Fruit fly (Drosophila melanogaster): Measurements from ENCODE around the gene Lar.

The Lar gene

dm6 chr2L:19586436-19587333 lies at the start of gene Lar:
Lar (plus strand) TSS chr2L:19586623.
- TF ChIP-seq usp (GFP tag; optimal IDR thresholded peaks at IDR 0.05) = no peak
- TF ChIP-seq Dll (optimal IDR thresholded peaks at IDR 0.05) = no peak
- TF ChIP-seq pan (optimal IDR thresholded peaks at IDR 0.05) = no peak
- no peak for TF ChIP-seq psq (optimal IDR thresholded peaks at IDR 0.05)
- TF ChIP-seq CG8478 (optimal IDR thresholded peaks at IDR 0.05) = no peak
- no peak for TF ChIP-seq EcR (GFP tag; optimal IDR thresholded peaks at IDR 0.05)

dm6 chr2L:19537779-19538456 lies 48.5 kb upstream of the Lar start, which contains the start of gene CG13082:
CG13082 (plus strand) TSS chr2L:19538425.
- no peak for TF ChIP-seq CG8478 (optimal IDR thresholded peaks at IDR 0.05)
- no peak for TF ChIP-seq usp (GFP tag; optimal IDR thresholded peaks at IDR 0.05)
- TF ChIP-seq EcR (GFP tag; optimal IDR thresholded peaks at IDR 0.05) = no peak
- no peak for TF ChIP-seq pan (optimal IDR thresholded peaks at IDR 0.05)
- TF ChIP-seq psq (optimal IDR thresholded peaks at IDR 0.05) = no peak
- no peak for TF ChIP-seq Dll (optimal IDR thresholded peaks at IDR 0.05)

- TF ChIP-seq usp (GFP tag; optimal IDR thresholded peaks at IDR 0.05) (no peak), EcR (GFP tag; optimal IDR thresholded peaks at IDR 0.05) (peak in 1 of 2 experiments; percentile 42), psq (optimal IDR thresholded peaks at IDR 0.05) (no peak), pan (optimal IDR thresholded peaks at IDR 0.05) (no peak), CG8478 (optimal IDR thresholded peaks at IDR 0.05) (no peak), Dll (optimal IDR thresholded peaks at IDR 0.05) (no peak)
Observed at dm6 chr2L:19540307-19540706, 46.1 kb upstream of the Lar start, which contains the start of gene CG13081. CG13081 (plus strand) TSS chr2L:19540607.

dm6 chr2L:19542268-19542773 lies 44.1 kb upstream of the Lar start:
- TF ChIP-seq Dll (optimal IDR thresholded peaks at IDR 0.05) (no peak), CG8478 (optimal IDR thresholded peaks at IDR 0.05) (no peak), EcR (GFP tag; optimal IDR thresholded peaks at IDR 0.05) (no peak), pan (optimal IDR thresholded peaks at IDR 0.05) (no peak), usp (GFP tag; optimal IDR thresholded peaks at IDR 0.05) (no peak), psq (optimal IDR thresholded peaks at IDR 0.05) (no peak)

- TF ChIP-seq Dll (optimal IDR thresholded peaks at IDR 0.05) (no peak), psq (optimal IDR thresholded peaks at IDR 0.05) (no peak), CG8478 (optimal IDR thresholded peaks at IDR 0.05) (no peak), usp (GFP tag; optimal IDR thresholded peaks at IDR 0.05) (no peak), EcR (GFP tag; optimal IDR thresholded peaks at IDR 0.05) (no peak), pan (optimal IDR thresholded peaks at IDR 0.05) (no peak)
Observed at dm6 chr2L:19543010-19543564, 43.3 kb upstream of the Lar start.

dm6 chr2L:19546869-19547710 lies 39.3 kb upstream of the Lar start, which contains the start of gene CG10337:
CG10337 (minus strand) TSS chr2L:19546959.
- TF ChIP-seq pan (optimal IDR thresholded peaks at IDR 0.05) = no peak
- TF ChIP-seq psq (optimal IDR thresholded peaks at IDR 0.05) = no peak
- TF ChIP-seq EcR (GFP tag; optimal IDR thresholded peaks at IDR 0.05) = no peak
- TF ChIP-seq CG8478 (optimal IDR thresholded peaks at IDR 0.05) = no peak
- no peak for TF ChIP-seq usp (GFP tag; optimal IDR thresholded peaks at IDR 0.05)
- no peak for TF ChIP-seq Dll (optimal IDR thresholded peaks at IDR 0.05)

- TF ChIP-seq psq (optimal IDR thresholded peaks at IDR 0.05) (no peak), Dll (optimal IDR thresholded peaks at IDR 0.05) (no peak), EcR (GFP tag; optimal IDR thresholded peaks at IDR 0.05) (no peak), CG8478 (optimal IDR thresholded peaks at IDR 0.05) (no peak), usp (GFP tag; optimal IDR thresholded peaks at IDR 0.05) (no peak), pan (optimal IDR thresholded peaks at IDR 0.05) (no peak)
Observed at dm6 chr2L:19548158-19548557, 38.3 kb upstream of the Lar start, which contains the start of gene Tep4. Tep4 (plus strand) TSS chr2L:19548507.

- peak in 1 of 2 experiments; percentile 73 for TF ChIP-seq EcR (GFP tag; optimal IDR thresholded peaks at IDR 0.05)
- TF ChIP-seq Dll (optimal IDR thresholded peaks at IDR 0.05) = no peak
Observed at dm6 chr2L:19549412-19549811, 37.0 kb upstream of the Lar start.

- TF ChIP-seq Dll (optimal IDR thresholded peaks at IDR 0.05) (no peak), CG8478 (optimal IDR thresholded peaks at IDR 0.05) (no peak), psq (optimal IDR thresholded peaks at IDR 0.05) (no peak), EcR (GFP tag; optimal IDR thresholded peaks at IDR 0.05) (no peak), pan (optimal IDR thresholded peaks at IDR 0.05) (no peak), usp (GFP tag; optimal IDR thresholded peaks at IDR 0.05) (no peak)
Observed at dm6 chr2L:19563029-19563980, 23.1 kb upstream of the Lar start, which contains the start of gene CG13078. CG13078 (plus strand) TSS chr2L:19563930.

Measured in whole organism.